Fruit fly (Drosophila melanogaster) Kc167 (cell line): ENCODE results near the gene eIF2Bepsilon.

Experiments used
- Myc ChIP-seq: fragments of >200 bp; optimal IDR thresholded peaks from 2 replicates; lab custom pipeline; 2017; ENCODE audit warnings: missing external identifiers
- psq ChIP-seq: fragments of >200 bp; optimal IDR thresholded peaks from 2 replicates; lab custom pipeline; 2017; ENCODE audit warnings: missing external identifiers
- ttk ChIP-seq: sonication (Bioruptor generic); optimal IDR thresholded peaks from 2 replicates; lab custom pipeline; 2017; ENCODE audit warnings: missing external identifiers

DNA sequence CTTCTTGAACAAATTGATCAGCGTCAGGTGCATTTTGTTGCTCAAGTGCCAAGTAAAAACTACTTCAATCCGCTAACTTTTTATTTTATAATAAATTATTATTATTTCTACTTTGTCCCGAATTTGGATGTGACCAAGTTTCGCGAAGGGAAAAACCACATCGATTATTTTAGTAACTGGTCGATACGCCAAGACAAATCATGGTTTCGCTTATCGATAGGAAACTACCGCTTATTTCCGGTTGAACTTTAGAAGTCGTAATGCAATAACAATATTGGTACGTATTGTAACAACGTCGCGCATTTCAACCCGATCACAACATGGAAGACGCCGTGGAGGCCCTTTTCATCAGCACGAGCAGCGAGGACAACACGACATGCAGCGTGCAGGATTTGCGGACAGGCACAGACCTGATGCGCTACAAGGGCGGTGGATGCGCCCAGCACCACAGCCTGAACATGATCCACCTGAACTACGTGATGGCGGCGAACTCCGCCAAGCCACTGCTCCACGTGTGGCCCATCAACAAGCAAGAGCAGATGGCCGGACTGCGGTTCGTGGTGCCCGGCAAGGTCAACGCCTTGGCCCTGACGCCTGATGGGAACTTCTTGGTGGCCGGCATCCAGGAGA, 45.5 kb downstream of the eIF2Bepsilon start, which contains the start of the genes CG14817 and CG14805:
- TF ChIP-seq psq (lab: Kevin White, UChicago) (no peak), ttk (lab: Kevin White, UChicago) (no peak), Myc (no peak)
